Worm (Caenorhabditis elegans) whole organism, L3 larva: Measurements from ENCODE around the gene F59A7.5.

Experiments
- R02D3.7 ChIP-seq: fragments of 150-350 bp; optimal IDR thresholded peaks from 2 replicates; lab custom pipeline; 2014; ENCODE audit warnings: missing biosample characterization, missing genetic modification characterization
- ZK546.5 ChIP-seq: sonication (generic microtip); optimal IDR thresholded peaks from 2 replicates; lab custom pipeline; 2017; ENCODE audit warnings: missing biosample characterization, missing genetic modification characterization
- aly-2 ChIP-seq: fragments of 150-350 bp; optimal IDR thresholded peaks from 2 replicates; lab custom pipeline; 2014; ENCODE audit warnings: missing biosample characterization, missing genetic modification characterization
- ceh-16 ChIP-seq: sonication (generic microtip); optimal IDR thresholded peaks from 2 replicates; lab custom pipeline; 2017; ENCODE audit warnings: missing biosample characterization, missing genetic modification characterization
- ceh-28 ChIP-seq: fragments of 150-350 bp; optimal IDR thresholded peaks from 2 replicates; lab custom pipeline; 2014; ENCODE audit warnings: missing biosample characterization, missing genetic modification reagents, missing genetic modification characterization
- ceh-82 ChIP-seq: fragments of 150-350 bp; optimal IDR thresholded peaks from 2 replicates; lab custom pipeline; 2014; ENCODE audit warnings: missing biosample characterization, missing genetic modification characterization
- ceh-9 ChIP-seq: sonication (generic microtip); optimal IDR thresholded peaks from 2 replicates; lab custom pipeline; 2018; ENCODE audit warnings: missing biosample characterization, missing genetic modification characterization
- egl-27 ChIP-seq: sonication (generic microtip); optimal IDR thresholded peaks from 4 replicates; lab custom pipeline; 2017; ENCODE audit warnings: missing biosample characterization, missing genetic modification reagents, missing genetic modification characterization
- egl-5 ChIP-seq: fragments of 150-350 bp; optimal IDR thresholded peaks from 2 replicates; lab custom pipeline; 2017; ENCODE audit warnings: missing biosample characterization, missing genetic modification reagents, missing genetic modification characterization, inconsistent platforms
- elt-1 ChIP-seq: fragments of 150-350 bp; optimal IDR thresholded peaks from 2 replicates; lab custom pipeline; 2014; ENCODE audit warnings: missing biosample characterization, missing genetic modification characterization
- elt-2 ChIP-seq: sonication (generic microtip); optimal IDR thresholded peaks from 2 replicates; lab custom pipeline; 2016; ENCODE audit warnings: missing genetic modification reagents, mild to moderate bottlenecking, missing genetic modification characterization, missing compliant biosample characterization
- elt-3 ChIP-seq, 3 experiments: fragments of 150-350 bp in 1 of 3; sonication (generic microtip) in 2 of 3; optimal IDR thresholded peaks; 2 replicates in 2 of 3; 4 replicates in 1 of 3; lab custom pipeline; 2014 to 2017; ENCODE audit warnings: missing biosample characterization in 3 of 3, missing genetic modification characterization in 3 of 3
- eor-1 ChIP-seq, 2 experiments: fragments of 150-350 bp; optimal IDR thresholded peaks; 2 replicates each; lab custom pipeline; 2014 to 2018; ENCODE audit warnings: missing biosample characterization in 2 of 2, missing genetic modification characterization in 2 of 2
- fkh-10 ChIP-seq: sonication (generic microtip); optimal IDR thresholded peaks from 2 replicates; lab custom pipeline; 2017; ENCODE audit warnings: missing biosample characterization, missing genetic modification reagents, missing genetic modification characterization
- fkh-2 ChIP-seq: fragments of 150-350 bp; optimal IDR thresholded peaks from 2 replicates; lab custom pipeline; 2014; ENCODE audit warnings: missing biosample characterization, missing genetic modification reagents, missing genetic modification characterization
- fos-1 ChIP-seq: fragments of 150-350 bp; optimal IDR thresholded peaks from 2 replicates; lab custom pipeline; 2014; ENCODE audit warnings: missing biosample characterization, missing genetic modification characterization
- jun-1 ChIP-seq: fragments of 150-350 bp; optimal IDR thresholded peaks from 2 replicates; lab custom pipeline; 2014; ENCODE audit warnings: missing biosample characterization, missing genetic modification reagents, missing genetic modification characterization
- lin-15B ChIP-seq: fragments of 150-350 bp; optimal IDR thresholded peaks from 2 replicates; lab custom pipeline; 2014; ENCODE audit warnings: missing biosample characterization, missing genetic modification characterization
- lsy-12 ChIP-seq: sonication (generic microtip); optimal IDR thresholded peaks from 2 replicates; lab custom pipeline; 2016; ENCODE audit warnings: mild to moderate bottlenecking, missing genetic modification characterization, missing compliant biosample characterization
- mdl-1 ChIP-seq: fragments of 150-350 bp; optimal IDR thresholded peaks from 2 replicates; lab custom pipeline; 2014; ENCODE audit warnings: missing biosample characterization, missing genetic modification characterization
- nfya-1 ChIP-seq: sonication (generic microtip); optimal IDR thresholded peaks from 2 replicates; lab custom pipeline; 2017; ENCODE audit warnings: missing genetic modification characterization, mild to moderate bottlenecking, missing compliant biosample characterization, antibody characterized with exemption, moderate library complexity; ENCODE audit not compliant: insufficient read depth
- nhr-11 ChIP-seq: fragments of 150-350 bp; optimal IDR thresholded peaks from 2 replicates; lab custom pipeline; 2014; ENCODE audit warnings: missing biosample characterization, missing genetic modification characterization
- nhr-12 ChIP-seq: fragments of 150-350 bp; optimal IDR thresholded peaks from 2 replicates; lab custom pipeline; 2014; ENCODE audit warnings: missing biosample characterization, missing genetic modification characterization
- nhr-23 ChIP-seq: fragments of 150-350 bp; optimal IDR thresholded peaks from 2 replicates; lab custom pipeline; 2014; ENCODE audit warnings: missing biosample characterization, missing genetic modification reagents, missing genetic modification characterization
- nhr-237 ChIP-seq: fragments of 150-350 bp; optimal IDR thresholded peaks from 2 replicates; lab custom pipeline; 2014; ENCODE audit warnings: missing biosample characterization, missing genetic modification characterization
- nhr-25 ChIP-seq: sonication (generic microtip); optimal IDR thresholded peaks from 2 replicates; lab custom pipeline; 2017; ENCODE audit warnings: missing biosample characterization, missing genetic modification characterization
- nhr-28 ChIP-seq: fragments of 150-350 bp; optimal IDR thresholded peaks from 2 replicates; lab custom pipeline; 2014; ENCODE audit warnings: missing biosample characterization, missing genetic modification characterization
- nhr-43 ChIP-seq: sonication (generic microtip); optimal IDR thresholded peaks from 2 replicates; lab custom pipeline; 2016; ENCODE audit warnings: mild to moderate bottlenecking, missing genetic modification characterization, missing compliant biosample characterization; ENCODE audit not compliant: poor library complexity, severe bottlenecking
- nhr-67 ChIP-seq: fragments of 150-350 bp; optimal IDR thresholded peaks from 2 replicates; lab custom pipeline; 2014; ENCODE audit warnings: missing biosample characterization, missing genetic modification characterization
- nhr-76 ChIP-seq: fragments of 150-350 bp; sonication (generic microtip); optimal IDR thresholded peaks from 5 replicates; lab custom pipeline; 2014; ENCODE audit warnings: missing biosample characterization, missing genetic modification characterization
- pha-4 ChIP-seq: fragments of 150-350 bp; optimal IDR thresholded peaks from 2 replicates; lab custom pipeline; 2014; ENCODE audit warnings: missing biosample characterization, missing genetic modification reagents, missing genetic modification characterization
- pqm-1 ChIP-seq: fragments of 150-350 bp; optimal IDR thresholded peaks from 2 replicates; lab custom pipeline; 2017; ENCODE audit warnings: missing biosample characterization, missing genetic modification characterization, inconsistent platforms
- sea-2 ChIP-seq: fragments of 150-350 bp; sonication (generic microtip); optimal IDR thresholded peaks from 4 replicates; lab custom pipeline; 2014; ENCODE audit warnings: missing biosample characterization, missing genetic modification reagents, missing genetic modification characterization
- unc-39 ChIP-seq: sonication (generic microtip); optimal IDR thresholded peaks from 4 replicates; lab custom pipeline; 2017; ENCODE audit warnings: missing biosample characterization, missing genetic modification characterization
- unc-62 ChIP-seq: fragments of 150-350 bp; sonication (generic microtip); optimal IDR thresholded peaks from 4 replicates; lab custom pipeline; 2014; ENCODE audit warnings: missing biosample characterization, missing genetic modification reagents, missing genetic modification characterization
- zag-1 ChIP-seq: fragments of 150-350 bp; optimal IDR thresholded peaks from 2 replicates; lab custom pipeline; 2014; ENCODE audit warnings: missing biosample characterization, missing genetic modification characterization
- ztf-11 ChIP-seq: fragments of 150-350 bp; optimal IDR thresholded peaks from 2 replicates; lab custom pipeline; 2014; ENCODE audit warnings: missing biosample characterization, missing genetic modification characterization
- ztf-4 ChIP-seq: fragments of 150-350 bp; optimal IDR thresholded peaks from 2 replicates; lab custom pipeline; 2014; ENCODE audit warnings: missing biosample characterization, missing genetic modification characterization

F59A7.5 gene

ce11 chrV:1992515-1992968, 29.9 kb upstream of the F59A7.5 start, which contains the start of gene tnt-4:
tnt-4 (minus strand) TSS chrV:1992918.
- TF ChIP-seq aly-2 (tag; lab: Kevin White, UChicago) (no peak), ZK546.5 (tag; lab: Kevin White, UChicago) (no peak), nhr-11 (tag; lab: Kevin White, UChicago) (no peak), nhr-25 (tag; lab: Kevin White, UChicago) (no peak), sea-2 (GFP tag; lab: Kevin White, UChicago) (no peak), unc-39 (no peak), fos-1 (no peak), nhr-237 (tag; lab: Kevin White, UChicago) (no peak), ceh-82 (tag; lab: Kevin White, UChicago) (no peak), pha-4 (tag; lab: Kevin White, UChicago) (no peak), ztf-11 (tag; lab: Kevin White, UChicago) (no peak)

DNA sequence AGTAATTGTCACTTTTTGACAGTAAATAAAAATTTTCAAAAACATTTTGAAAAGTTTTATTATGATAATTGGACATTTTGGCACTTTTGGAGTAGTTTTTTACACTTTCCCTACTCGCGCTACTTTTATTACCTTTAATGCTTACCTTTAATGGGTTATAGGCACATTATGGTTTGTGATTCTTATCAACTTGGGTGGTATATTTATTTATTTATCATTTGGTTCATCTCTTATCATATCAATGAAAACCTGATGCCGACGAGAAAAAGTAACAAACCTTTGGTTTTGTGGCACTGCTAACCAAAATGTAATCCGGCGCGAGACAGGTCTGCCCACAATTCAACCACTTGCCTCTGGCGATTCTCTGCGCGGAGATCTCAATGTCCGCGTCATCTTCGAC, 24.1 kb upstream of the F59A7.5 start:
- TF ChIP-seq elt-2 (tag; lab: Kevin White, UChicago) (peak; percentile 45), pha-4 (tag; lab: Kevin White, UChicago) (peak; percentile 7), nhr-67 (tag; lab: Kevin White, UChicago) (no peak)
- TF ChIP-seq, all 47 proteins: peak for 2

DNA sequence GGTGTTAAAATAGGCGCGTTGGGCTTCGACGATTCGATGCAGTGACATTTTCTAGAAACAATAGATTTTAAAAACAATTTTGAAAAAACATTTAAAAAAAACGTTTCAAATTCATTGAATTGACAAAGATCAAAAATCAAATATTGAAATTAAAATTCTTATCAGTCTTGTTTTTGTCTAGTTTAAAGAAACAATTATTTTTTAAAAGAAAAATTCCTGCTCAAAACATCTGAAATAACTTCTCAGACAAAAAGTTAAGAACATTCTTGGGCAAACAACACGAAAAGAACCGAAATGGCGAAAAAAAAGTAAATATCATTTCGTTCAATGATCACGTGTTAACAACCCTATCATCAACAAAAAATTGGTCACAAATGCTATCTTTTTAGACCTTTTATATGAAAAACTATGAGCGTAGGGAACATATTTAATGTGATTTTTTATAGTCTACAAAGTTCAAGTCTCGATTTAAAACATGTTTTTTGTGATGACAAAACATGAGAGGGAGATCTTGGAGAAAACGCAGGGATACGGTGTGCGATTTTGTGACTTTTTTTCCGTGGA, 22.9 kb upstream of the F59A7.5 start, which contains the start of gene alh-5:
TSS of gene alh-5 (minus strand) at position 51 of the 564 bp plus-strand sequence.
- TF ChIP-seq lsy-12 (tag; lab: Kevin White, UChicago): no peak
- peak; percentile 48 for TF ChIP-seq elt-2 (tag; lab: Kevin White, UChicago)
- TF ChIP-seq nhr-12: no peak
- peak; percentile 56 for TF ChIP-seq pqm-1
- peak; percentile 86 for TF ChIP-seq pha-4 (tag; lab: Kevin White, UChicago)
- peak; percentile 2 for TF ChIP-seq jun-1 (tag; lab: Kevin White, UChicago)

DNA sequence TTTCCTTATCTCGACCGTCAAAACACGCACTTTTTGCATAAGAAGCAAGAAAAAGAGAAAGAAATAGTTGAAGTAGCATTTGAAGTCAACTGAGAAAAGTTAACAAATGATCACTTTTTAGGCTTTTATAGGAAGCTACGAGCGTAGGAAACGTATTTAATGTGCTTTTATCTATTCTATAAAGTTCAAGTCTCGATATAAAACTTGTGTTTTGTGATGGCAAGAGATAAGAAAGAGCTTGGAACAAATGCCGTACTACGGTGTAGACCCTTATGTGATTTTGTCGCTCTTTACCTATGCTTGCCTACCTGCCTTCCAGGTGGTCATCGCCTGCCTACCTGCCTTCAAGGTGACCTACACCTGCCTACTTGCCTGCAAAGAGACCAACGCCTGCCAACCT, 18.2 kb upstream of the F59A7.5 start, which contains the start of gene clec-206:
TSS of gene clec-206 (minus strand) at position 101 of the 400 bp plus-strand sequence.
- TF ChIP-seq nhr-67 (tag; lab: Kevin White, UChicago): no peak
- TF ChIP-seq nfya-1 (tag; lab: Kevin White, UChicago): no peak
- TF ChIP-seq elt-1 (tag; lab: Kevin White, UChicago): no peak
- no peak for TF ChIP-seq nhr-76 (tag; lab: Kevin White, UChicago)
- TF ChIP-seq ztf-11 (tag; lab: Kevin White, UChicago): no peak
- no peak for TF ChIP-seq unc-62 (GFP tag; lab: Kevin White, UChicago)
- TF ChIP-seq unc-39: no peak
- TF ChIP-seq nhr-28 (tag; lab: Kevin White, UChicago): no peak
- TF ChIP-seq ceh-16 (tag; lab: Kevin White, UChicago): no peak

ce11 chrV:2004659-2005058, 17.8 kb upstream of the F59A7.5 start, which contains the start of gene cysl-4:
cysl-4 (plus strand) TSS chrV:2004959.
- TF ChIP-seq nhr-237 (tag; lab: Kevin White, UChicago): no peak
- no peak for TF ChIP-seq ztf-11 (tag; lab: Kevin White, UChicago)
- TF ChIP-seq nhr-12: no peak
- no peak for TF ChIP-seq fos-1
- no peak for TF ChIP-seq lin-15B
- no peak for TF ChIP-seq egl-27 (tag; lab: Kevin White, UChicago)
- no peak for TF ChIP-seq zag-1 (tag; lab: Kevin White, UChicago)
- TF ChIP-seq fkh-10 (GFP tag; lab: Kevin White, UChicago): no peak
- no peak for TF ChIP-seq nhr-43 (tag; lab: Kevin White, UChicago)
- no peak for TF ChIP-seq ZK546.5 (tag; lab: Kevin White, UChicago)
- no peak for TF ChIP-seq unc-62 (GFP tag; lab: Kevin White, UChicago)

DNA sequence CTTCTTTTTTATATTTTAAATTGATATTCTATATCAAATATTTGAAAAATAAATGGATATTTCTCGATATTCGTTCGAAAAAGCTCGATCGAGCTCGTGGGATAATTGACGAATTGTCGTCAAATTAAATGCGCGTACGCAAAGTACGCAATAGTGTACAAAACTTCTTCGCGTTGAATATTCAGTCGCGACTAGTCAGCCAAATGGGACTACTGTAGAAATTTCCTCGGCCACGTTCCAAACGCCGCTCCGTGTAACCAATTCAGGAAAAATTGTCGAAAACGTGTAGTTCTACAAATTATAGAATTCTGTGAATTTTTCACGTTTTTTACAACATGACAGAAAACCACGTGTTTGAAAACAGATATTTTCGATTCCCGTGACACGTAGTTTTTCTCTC, 14.1 kb upstream of the F59A7.5 start:
- no peak for TF ChIP-seq ceh-28 (tag; lab: Kevin White, UChicago)
- no peak for TF ChIP-seq elt-3 (tag; optimal IDR thresholded peaks at IDR 0.05; lab: Kevin White, UChicago)
- no peak for TF ChIP-seq nhr-11 (tag; lab: Kevin White, UChicago)
- TF ChIP-seq ztf-11 (tag; lab: Kevin White, UChicago): no peak
- TF ChIP-seq mdl-1 (tag; lab: Kevin White, UChicago): no peak
- no peak for TF ChIP-seq nfya-1 (tag; lab: Kevin White, UChicago)
- no peak for TF ChIP-seq nhr-67 (tag; lab: Kevin White, UChicago)
- no peak for TF ChIP-seq nhr-76 (tag; lab: Kevin White, UChicago)
- no peak for TF ChIP-seq unc-62 (GFP tag; lab: Kevin White, UChicago)
- no peak for TF ChIP-seq eor-1 (tag; optimal IDR thresholded peaks at IDR 0.05; lab: Kevin White, UChicago)
- no peak for TF ChIP-seq ceh-16 (tag; lab: Kevin White, UChicago)
- TF ChIP-seq lsy-12 (tag; lab: Kevin White, UChicago): no peak
- TF ChIP-seq pqm-1: peak; percentile 11
- TF ChIP-seq unc-39: no peak
- no peak for TF ChIP-seq ceh-82 (tag; lab: Kevin White, UChicago)
- peak; percentile 35 for TF ChIP-seq R02D3.7 (tag; lab: Kevin White, UChicago)
- TF ChIP-seq fos-1: no peak
- TF ChIP-seq nhr-23: peak; percentile 35
- no peak for TF ChIP-seq egl-5 (tag; lab: Kevin White, UChicago)
- TF ChIP-seq jun-1 (tag; lab: Kevin White, UChicago): no peak
- no peak for TF ChIP-seq fkh-2 (tag; lab: Kevin White, UChicago)
- no peak for TF ChIP-seq ceh-9
- TF ChIP-seq nhr-237 (tag; lab: Kevin White, UChicago): no peak
- TF ChIP-seq nhr-43 (tag; lab: Kevin White, UChicago): peak; percentile 44
- TF ChIP-seq sea-2 (GFP tag; lab: Kevin White, UChicago): no peak
- TF ChIP-seq ztf-4 (tag; lab: Kevin White, UChicago): no peak
